Worm (Caenorhabditis elegans) whole organism, L4 larva: ENCODE results near the gene nhr-198.

Experiments used
- F44E2.7 ChIP-seq: fragments of 200-800 bp; sonication (Bioruptor generic); IDR thresholded peaks from 2 replicates; pipeline ENCODE4 v2.1.2; 2022; ENCODE audit warnings: missing genetic modification characterization, missing compliant biosample characterization
- T20F7.1 ChIP-seq: fragments of 200-800 bp; sonication (Bioruptor generic); optimal IDR thresholded peaks from 2 replicates; lab custom pipeline; 2018; ENCODE audit warnings: mild to moderate bottlenecking, missing genetic modification characterization, missing compliant biosample characterization
- ZK337.2 ChIP-seq: fragments of 200-800 bp; sonication (Bioruptor generic); IDR thresholded peaks from 2 replicates; pipeline ENCODE4 v1.3.6; 2022; ENCODE audit warnings: missing genetic modification reagents, missing genetic modification characterization, missing compliant biosample characterization
- aly-2 ChIP-seq: sonication (generic microtip); optimal IDR thresholded peaks from 2 replicates; lab custom pipeline; 2018; ENCODE audit warnings: missing biosample characterization, missing genetic modification characterization
- ces-1 ChIP-seq: fragments of 150-350 bp; sonication (generic microtip); optimal IDR thresholded peaks from 4 replicates; lab custom pipeline; 2014; ENCODE audit warnings: missing biosample characterization, missing genetic modification reagents, missing genetic modification characterization
- daf-16 ChIP-seq, 3 experiments: sonication (generic microtip); optimal IDR thresholded peaks; 2 replicates each; lab custom pipeline; 2016 to 2017; ENCODE audit warnings: missing genetic modification characterization in 3 of 3, missing genetic modification reagents in 3 of 3, mild to moderate bottlenecking in 2 of 3, missing compliant biosample characterization in 2 of 3, missing biosample characterization in 1 of 3, moderate library complexity in 1 of 3
- dmd-6 ChIP-seq: fragments of 200-800 bp; sonication (Bioruptor generic); IDR thresholded peaks from 2 replicates; pipeline ENCODE4 v1.3.6; 2022; ENCODE audit warnings: missing genetic modification reagents, missing genetic modification characterization, missing compliant biosample characterization
- dmd-8 ChIP-seq: fragments of 200-800 bp; sonication (Bioruptor generic); IDR thresholded peaks from 2 replicates; pipeline ENCODE4 v1.3.6; 2022; ENCODE audit warnings: missing genetic modification characterization, missing compliant biosample characterization
- dve-1 ChIP-seq: sonication (generic microtip); optimal IDR thresholded peaks from 2 replicates; lab custom pipeline; 2017; ENCODE audit warnings: antibody characterized with exemption, mild to moderate bottlenecking, missing genetic modification characterization, missing compliant biosample characterization; ENCODE audit not compliant: insufficient read depth
- fkh-10 ChIP-seq: fragments of 150-350 bp; optimal IDR thresholded peaks from 2 replicates; lab custom pipeline; 2014; ENCODE audit warnings: missing biosample characterization, missing genetic modification reagents, missing genetic modification characterization
- gei-8 ChIP-seq: fragments of 200-800 bp; sonication (Bioruptor generic); optimal IDR thresholded peaks from 2 replicates; lab custom pipeline; 2018; ENCODE audit warnings: mild to moderate bottlenecking, missing genetic modification characterization, missing compliant biosample characterization
- hif-1 ChIP-seq, 2 experiments: sonication (generic microtip); optimal IDR thresholded peaks; 2 replicates each; lab custom pipeline; 2016 to 2017; ENCODE audit warnings: missing compliant biosample characterization in 2 of 2, missing genetic modification characterization in 2 of 2, missing genetic modification reagents in 2 of 2, missing genotype in 2 of 2, mild to moderate bottlenecking in 1 of 2
- hlh-11 ChIP-seq: fragments of 200-800 bp; sonication (Bioruptor generic); optimal IDR thresholded peaks from 2 replicates; lab custom pipeline; 2018; ENCODE audit warnings: mild to moderate bottlenecking, missing genetic modification characterization, missing compliant biosample characterization
- hlh-30 ChIP-seq: sonication (generic microtip); optimal IDR thresholded peaks from 2 replicates; lab custom pipeline; 2017; ENCODE audit warnings: antibody characterized with exemption, mild to moderate bottlenecking, missing genetic modification characterization, missing compliant biosample characterization; ENCODE audit not compliant: insufficient read depth
- lim-7 ChIP-seq: fragments of 200-800 bp; sonication (Bioruptor generic); IDR thresholded peaks from 2 replicates; pipeline ENCODE4 v1.3.6; 2022; ENCODE audit warnings: missing genetic modification characterization, missing compliant biosample characterization
- lin-1 ChIP-seq: fragments of 200-800 bp; sonication (Bioruptor generic); IDR thresholded peaks from 2 replicates; pipeline ENCODE4 v1.3.6; 2022; ENCODE audit warnings: missing genetic modification reagents, missing genetic modification characterization, missing compliant biosample characterization
- lin-29 ChIP-seq: fragments of 200-800 bp; sonication (Bioruptor generic); IDR thresholded peaks from 2 replicates; pipeline ENCODE4 v1.3.6; 2022; ENCODE audit warnings: missing genetic modification reagents, missing genetic modification characterization, missing compliant biosample characterization
- lir-3 ChIP-seq: sonication (generic microtip); optimal IDR thresholded peaks from 2 replicates; lab custom pipeline; 2016; ENCODE audit warnings: mild to moderate bottlenecking, missing genetic modification characterization, missing compliant biosample characterization
- lsy-2 ChIP-seq, 2 experiments: fragments of 150-350 bp in 1 of 2; sonication (generic microtip) in 1 of 2; optimal IDR thresholded peaks; 2 replicates each; lab custom pipeline; 2014 to 2017; ENCODE audit warnings: missing biosample characterization in 2 of 2, missing genetic modification characterization in 2 of 2
- madf-5 ChIP-seq, 2 experiments: fragments of 200-800 bp; sonication (Bioruptor generic); IDR thresholded peaks; 2 replicates each; pipeline ENCODE4 v1.3.6; 2022; ENCODE audit warnings: missing compliant biosample characterization in 2 of 2, missing genetic modification characterization in 2 of 2
- mdl-1 ChIP-seq, 2 experiments: fragments of 150-350 bp in 1 of 2; sonication (generic microtip) in 1 of 2; optimal IDR thresholded peaks; 2 replicates each; lab custom pipeline; 2014 to 2017; ENCODE audit warnings: missing biosample characterization in 2 of 2, missing genetic modification characterization in 2 of 2
- mdt-29 ChIP-seq: fragments of 200-800 bp; sonication (Bioruptor generic); IDR thresholded peaks from 2 replicates; pipeline ENCODE4 v1.3.6; 2022; ENCODE audit warnings: missing genetic modification reagents, missing genetic modification characterization, missing compliant biosample characterization
- mes-2 ChIP-seq: sonication (generic microtip); optimal IDR thresholded peaks from 2 replicates; lab custom pipeline; 2016; ENCODE audit warnings: missing genotype, mild to moderate bottlenecking, missing genetic modification characterization, missing compliant biosample characterization; ENCODE audit not compliant: poor library complexity, severe bottlenecking
- mxl-3 ChIP-seq: fragments of 200-800 bp; sonication (Bioruptor generic); optimal IDR thresholded peaks from 2 replicates; lab custom pipeline; 2018; ENCODE audit warnings: mild to moderate bottlenecking, missing genetic modification characterization, missing compliant biosample characterization
- nhr-102 ChIP-seq: sonication (generic microtip); optimal IDR thresholded peaks from 2 replicates; lab custom pipeline; 2016; ENCODE audit warnings: mild to moderate bottlenecking, missing genetic modification characterization, moderate library complexity, missing compliant biosample characterization
- nhr-111 ChIP-seq: fragments of 200-800 bp; sonication (Bioruptor generic); optimal IDR thresholded peaks from 2 replicates; lab custom pipeline; 2018; ENCODE audit warnings: mild to moderate bottlenecking, missing genetic modification characterization, missing compliant biosample characterization
- nhr-28 ChIP-seq: fragments of 150-350 bp; optimal IDR thresholded peaks from 2 replicates; lab custom pipeline; 2014; ENCODE audit warnings: missing biosample characterization, missing genetic modification characterization
- nhr-48 ChIP-seq: sonication (generic microtip); optimal IDR thresholded peaks from 2 replicates; lab custom pipeline; 2016; ENCODE audit warnings: mild to moderate bottlenecking, missing genetic modification characterization, missing compliant biosample characterization
- nhr-77 ChIP-seq: fragments of 150-350 bp; optimal IDR thresholded peaks from 2 replicates; lab custom pipeline; 2014; ENCODE audit warnings: missing biosample characterization, missing genetic modification characterization
- pha-4 ChIP-seq, 2 experiments: fragments of 150-350 bp in 1 of 2; fragments of 200-800 bp in 1 of 2; sonication (Bioruptor generic) in 1 of 2; IDR thresholded peaks in 1 of 2; optimal IDR thresholded peaks in 1 of 2; 2 replicates each; pipeline versions ENCODE4 v1.3.6 to Lab custom; 2014 to 2022; ENCODE audit warnings: missing genetic modification characterization in 2 of 2, missing genetic modification reagents in 2 of 2, missing biosample characterization in 1 of 2, missing compliant biosample characterization in 1 of 2
- php-3 ChIP-seq: fragments of 200-800 bp; sonication (Bioruptor generic); IDR thresholded peaks from 2 replicates; pipeline ENCODE4 v1.3.6; 2022; ENCODE audit warnings: missing genetic modification reagents, missing genetic modification characterization, missing compliant biosample characterization
- pqm-1 ChIP-seq: sonication (generic microtip); optimal IDR thresholded peaks from 2 replicates; lab custom pipeline; 2017; ENCODE audit warnings: missing biosample characterization, missing genetic modification characterization
- rbr-2 ChIP-seq: sonication (generic microtip); optimal IDR thresholded peaks from 2 replicates; lab custom pipeline; 2016; ENCODE audit warnings: missing genotype, missing genetic modification characterization, missing compliant biosample characterization
- saeg-2 ChIP-seq: fragments of 200-800 bp; sonication (Bioruptor generic); IDR thresholded peaks from 2 replicates; pipeline ENCODE4 v1.3.6; 2022; ENCODE audit warnings: missing genetic modification reagents, missing genetic modification characterization, missing compliant biosample characterization
- snpc-1.2 ChIP-seq: fragments of 200-800 bp; sonication (Bioruptor generic); IDR thresholded peaks from 2 replicates; pipeline ENCODE4 v1.3.6; 2022; ENCODE audit warnings: missing genetic modification reagents, missing genetic modification characterization, missing compliant biosample characterization
- spr-3 ChIP-seq: fragments of 200-800 bp; sonication (Bioruptor generic); optimal IDR thresholded peaks from 2 replicates; lab custom pipeline; 2018; ENCODE audit warnings: mild to moderate bottlenecking, missing genetic modification characterization, missing compliant biosample characterization
- tag-97 ChIP-seq: fragments of 200-800 bp; sonication (Bioruptor generic); IDR thresholded peaks from 2 replicates; pipeline ENCODE4 v1.3.6; 2022; ENCODE audit warnings: missing genetic modification characterization, missing compliant biosample characterization
- tra-1 ChIP-seq: fragments of 200-800 bp; sonication (Bioruptor generic); IDR thresholded peaks from 2 replicates; pipeline ENCODE4 v1.3.6; 2022; ENCODE audit warnings: missing genetic modification reagents, missing genetic modification characterization, missing compliant biosample characterization
- ztf-11 ChIP-seq: fragments of 150-350 bp; optimal IDR thresholded peaks from 2 replicates; lab custom pipeline; 2014; ENCODE audit warnings: missing biosample characterization, missing genetic modification characterization

Gene nhr-198

ce11 chrV:15664053-15664661 lies 29.6 kb upstream of the nhr-198 start (continued):
- no peak for TF ChIP-seq fkh-10
- TF ChIP-seq lin-1 (GFP tag; lab: Robert Waterston, UW) = no peak
- peak in 1 of 2 experiments; percentile 26 for TF ChIP-seq hif-1 (tag; optimal IDR thresholded peaks at IDR 0.05; lab: Kevin White, UChicago)
- TF ChIP-seq nhr-111 (GFP tag; lab: Kevin White, UChicago) = no peak
- TF ChIP-seq lir-3 (tag; lab: Kevin White, UChicago) = no peak
- TF ChIP-seq aly-2 (tag; lab: Kevin White, UChicago) = no peak
- TF ChIP-seq ZK337.2 (GFP tag; lab: Robert Waterston, UW) = no peak
- TF ChIP-seq, all 104 proteins: peak for 20

ce11 chrV:15666718-15667117 lies 27.1 kb upstream of the nhr-198 start:
- TF ChIP-seq dmd-6 (GFP tag; lab: Robert Waterston, UW) (peak; percentile 99), lim-7 (GFP tag; lab: Robert Waterston, UW) (no peak), snpc-1.2 (GFP tag; lab: Robert Waterston, UW) (no peak), F44E2.7 (no peak), tra-1 (peak; percentile 74), spr-3 (GFP tag; lab: Kevin White, UChicago) (no peak), daf-16 (GFP tag; optimal IDR thresholded peaks at IDR 0.05; lab: Kevin White, UChicago) (peak in 1 of 2 experiments; percentile 77), daf-16 (tag; optimal IDR thresholded peaks at IDR 0.05; lab: Kevin White, UChicago) (peak; percentile 99), mdl-1 (tag; optimal IDR thresholded peaks at IDR 0.05; lab: Kevin White, UChicago) (peak in 1 of 2 experiments; percentile 72), dve-1 (tag; lab: Kevin White, UChicago) (peak; percentile 96), dmd-8 (no peak), lin-29 (no peak), pqm-1 (tag; lab: Kevin White, UChicago) (peak; percentile 90), T20F7.1 (GFP tag; lab: Kevin White, UChicago) (no peak), hif-1 (tag; optimal IDR thresholded peaks at IDR 0.05; lab: Kevin White, UChicago) (peak in 1 of 2 experiments; percentile 80), tag-97 (GFP tag; lab: Robert Waterston, UW) (no peak), ces-1 (GFP tag; lab: Kevin White, UChicago) (no peak), saeg-2 (GFP tag; lab: Robert Waterston, UW) (0 out of 2 replicates have a peak, but pooled peaks have one; percentile 27), nhr-77 (tag; lab: Kevin White, UChicago) (peak; percentile 82), lin-1 (GFP tag; lab: Robert Waterston, UW) (0 out of 2 replicates have a peak, but pooled peaks have one; percentile 47), ztf-11 (no peak), mxl-3 (GFP tag; lab: Kevin White, UChicago) (peak; percentile 85), rbr-2 (no peak), lir-3 (tag; lab: Kevin White, UChicago) (no peak), hlh-30 (tag; lab: Kevin White, UChicago) (peak; percentile 61), madf-5 (GFP tag; IDR thresholded peaks at IDR 0.05; lab: Robert Waterston, UW) (no peak), pha-4 (GFP tag; IDR thresholded peaks at IDR 0.05; lab: Robert Waterston, UW) (peak; percentile 50; the same call in 1 of the 2 replicates), pha-4 (tag; optimal IDR thresholded peaks at IDR 0.05; lab: Kevin White, UChicago) (no peak), nhr-28 (peak; percentile 93), mes-2 (tag; lab: Kevin White, UChicago) (peak; percentile 51), hlh-11 (tag; lab: Kevin White, UChicago) (peak; percentile 96), nhr-48 (tag; lab: Kevin White, UChicago) (peak; percentile 68), gei-8 (GFP tag; lab: Kevin White, UChicago) (no peak), php-3 (GFP tag; lab: Robert Waterston, UW) (peak; percentile 63; the same call in 1 of the 2 replicates), nhr-102 (peak; percentile 70), mdt-29 (GFP tag; lab: Robert Waterston, UW) (0 out of 2 replicates have a peak, but pooled peaks have one; percentile 24), lsy-2 (tag; optimal IDR thresholded peaks at IDR 0.05; lab: Kevin White, UChicago) (no peak)
